Worm (Caenorhabditis elegans): Measurements from ENCODE around the gene C25D7.5.

- TF ChIP-seq blmp-1 (tag; optimal IDR thresholded peaks at IDR 0.05), result no peak
- TF ChIP-seq zag-1 (tag; optimal IDR thresholded peaks at IDR 0.05), result no peak
- no peak for TF ChIP-seq unc-62 (GFP tag; optimal IDR thresholded peaks at IDR 0.05)
- no peak for TF ChIP-seq unc-130 (tag; optimal IDR thresholded peaks at IDR 0.05)
- TF ChIP-seq skn-1 (tag; optimal IDR thresholded peaks at IDR 0.05), result no peak
- no peak for TF ChIP-seq snpc-4 (tag; optimal IDR thresholded peaks at IDR 0.05)
- no peak for TF ChIP-seq fos-1 (tag; optimal IDR thresholded peaks at IDR 0.05)
- TF ChIP-seq C16A3.4 (tag; optimal IDR thresholded peaks at IDR 0.05), result no peak
- TF ChIP-seq unc-86 (tag; optimal IDR thresholded peaks at IDR 0.05), result no peak
- TF ChIP-seq pag-3 (tag; optimal IDR thresholded peaks at IDR 0.05; ENCODE audit: borderline replicate concordance, insufficient read depth), result no peak
- no peak for TF ChIP-seq ceh-82 (tag; optimal IDR thresholded peaks at IDR 0.05)
- no peak for TF ChIP-seq ces-1 (GFP tag; optimal IDR thresholded peaks at IDR 0.05)
- no peak for TF ChIP-seq nhr-12 (tag; optimal IDR thresholded peaks at IDR 0.05)
- TF ChIP-seq mep-1 (tag; optimal IDR thresholded peaks at IDR 0.05), result no peak
These were observed 17.1 kb downstream of the C25D7.5 start for ce11 chrV:15069435-15069985.

Data from whole organism, L1 larva.